Worm (Caenorhabditis elegans) whole organism, late embryonic: ENCODE results near the gene egrh-3.

ENCODE experiments used
- ceh-14 ChIP-seq: sonication (generic microtip); optimal IDR thresholded peaks from 2 replicates; lab custom pipeline; 2016; ENCODE audit warnings: missing genotype, missing genetic modification characterization, missing compliant biosample characterization
- hlh-8 ChIP-seq: sonication (generic microtip); optimal IDR thresholded peaks from 2 replicates; lab custom pipeline; 2016; ENCODE audit warnings: missing genotype, missing genetic modification characterization, missing compliant biosample characterization
- nfya-1 ChIP-seq: sonication (generic microtip); optimal IDR thresholded peaks from 2 replicates; lab custom pipeline; 2017; ENCODE audit warnings: missing genetic modification characterization, mild to moderate bottlenecking, missing compliant biosample characterization, antibody characterized with exemption, moderate library complexity
- pha-2 ChIP-seq: sonication (generic microtip); optimal IDR thresholded peaks from 2 replicates; lab custom pipeline; 2017; ENCODE audit warnings: mild to moderate bottlenecking, missing genetic modification characterization, missing compliant biosample characterization
- unc-3 ChIP-seq, 2 experiments: fragments of 200-800 bp in 1 of 2; sonication (Bioruptor generic) in 1 of 2; sonication (generic microtip) in 1 of 2; conservative IDR thresholded peaks in 1 of 2; optimal IDR thresholded peaks in 1 of 2; 2 replicates each; pipeline versions ENCODE4 v1.3.6 to Lab custom; 2016 to 2022; ENCODE audit warnings: missing compliant biosample characterization in 2 of 2, missing genetic modification characterization in 2 of 2, missing genetic modification reagents in 1 of 2

DNA sequence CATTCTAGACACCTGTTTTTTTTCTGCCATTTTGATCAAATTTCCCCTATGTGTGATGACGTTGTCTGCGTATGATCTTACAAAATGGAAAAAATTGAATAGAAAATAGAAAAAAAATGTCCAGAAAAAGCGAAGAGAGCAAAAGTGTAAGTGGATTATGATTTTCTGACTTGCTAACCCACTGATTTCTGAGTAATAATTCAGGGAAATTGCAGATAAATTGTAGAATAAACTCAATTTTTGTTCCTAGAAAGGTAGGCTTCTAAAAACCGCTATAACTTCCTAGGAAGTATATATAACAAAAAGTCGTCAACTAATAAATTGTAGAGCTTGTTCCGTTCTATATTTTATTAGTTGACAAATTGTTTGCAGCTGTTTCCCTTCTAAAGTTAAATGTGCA lies 46.1 kb upstream of the egrh-3 start:
- no peak for TF ChIP-seq nfya-1
- TF ChIP-seq ceh-14 (tag; lab: Kevin White, UChicago): no peak
- no peak for TF ChIP-seq pha-2 (tag; lab: Kevin White, UChicago)
- no peak for TF ChIP-seq hlh-8
- no peak for TF ChIP-seq unc-3 (GFP tag; conservative IDR thresholded peaks at IDR 0.05; lab: Robert Waterston, UW)
- no peak for TF ChIP-seq unc-3 (tag; optimal IDR thresholded peaks at IDR 0.05; lab: Kevin White, UChicago)
